Worm (Caenorhabditis elegans) whole organism, early embryonic: Measurements from ENCODE around the gene his-71.

Experiments used
- B0310.2 ChIP-seq: sonication (generic microtip); optimal IDR thresholded peaks from 2 replicates; lab custom pipeline; 2016; ENCODE audit warnings: mild to moderate bottlenecking, missing genetic modification characterization, missing compliant biosample characterization
- F13C5.2 ChIP-seq: sonication (generic microtip); optimal IDR thresholded peaks from 2 replicates; lab custom pipeline; 2017; ENCODE audit warnings: mild to moderate bottlenecking, missing genetic modification characterization, inconsistent platforms, missing compliant biosample characterization
- aly-1 ChIP-seq: sonication (generic microtip); optimal IDR thresholded peaks from 2 replicates; lab custom pipeline; 2016; ENCODE audit warnings: missing genetic modification characterization, missing compliant biosample characterization
- ceh-13 ChIP-seq: fragments of 200-800 bp; sonication (Bioruptor generic); optimal IDR thresholded peaks from 2 replicates; lab custom pipeline; 2018; ENCODE audit warnings: mild to moderate bottlenecking, missing genetic modification characterization, missing compliant biosample characterization
- ceh-36 ChIP-seq: sonication (generic microtip); optimal IDR thresholded peaks from 2 replicates; lab custom pipeline; 2016; ENCODE audit warnings: missing genetic modification characterization, inconsistent platforms, missing compliant biosample characterization
- ets-7 ChIP-seq: sonication (generic microtip); optimal IDR thresholded peaks from 2 replicates; lab custom pipeline; 2016; ENCODE audit warnings: missing genotype, missing genetic modification characterization, missing compliant biosample characterization
- flt-1 ChIP-seq: fragments of 200-800 bp; sonication (Bioruptor generic); IDR thresholded peaks from 2 replicates; pipeline ENCODE4 v1.3.6; 2022; ENCODE audit warnings: missing genetic modification characterization, missing compliant biosample characterization
- hmg-4 ChIP-seq: fragments of 200-800 bp; sonication (Bioruptor generic); optimal IDR thresholded peaks from 2 replicates; lab custom pipeline; 2018; ENCODE audit warnings: mild to moderate bottlenecking, missing genetic modification characterization, missing compliant biosample characterization
- pes-1 ChIP-seq: fragments of 200-800 bp; sonication (Bioruptor generic); IDR thresholded peaks from 2 replicates; pipeline ENCODE4 v1.3.6; 2022; ENCODE audit warnings: missing genetic modification reagents, missing genetic modification characterization, missing compliant biosample characterization
- scrt-1 ChIP-seq: fragments of 200-800 bp; sonication (Bioruptor generic); IDR thresholded peaks from 2 replicates; pipeline ENCODE4 v1.3.6; 2022; ENCODE audit warnings: missing genetic modification characterization, missing compliant biosample characterization
- sea-1 ChIP-seq: fragments of 200-800 bp; sonication (Bioruptor generic); conservative IDR thresholded peaks from 2 replicates; pipeline ENCODE4 v1.3.6; 2022; ENCODE audit warnings: missing genetic modification characterization, missing compliant biosample characterization
- tbx-11 ChIP-seq: fragments of 200-800 bp; sonication (Bioruptor generic); IDR thresholded peaks from 2 replicates; pipeline ENCODE4 v1.3.6; 2022; ENCODE audit warnings: missing genetic modification characterization, missing compliant biosample characterization
- tra-4 ChIP-seq: sonication (generic microtip); optimal IDR thresholded peaks from 2 replicates; lab custom pipeline; 2017; ENCODE audit warnings: missing genetic modification characterization, missing compliant biosample characterization

The his-71 gene

ce11 chrX:7942675-7943074 lies 39.2 kb downstream of the his-71 start:
- no peak for TF ChIP-seq tra-4 (tag; lab: Kevin White, UChicago)
- no peak for TF ChIP-seq scrt-1
- TF ChIP-seq aly-1 (tag; lab: Kevin White, UChicago) = no peak
- no peak for TF ChIP-seq B0310.2
- TF ChIP-seq F13C5.2 (tag; lab: Kevin White, UChicago) = no peak
- no peak for TF ChIP-seq hmg-4
- no peak for TF ChIP-seq pes-1

ce11 chrX:7932453-7932852 lies 49.4 kb downstream of the his-71 start:
- no peak for TF ChIP-seq sea-1 (GFP tag; lab: Robert Waterston, UW)
- no peak for TF ChIP-seq hmg-4
- TF ChIP-seq tbx-11 (GFP tag; lab: Robert Waterston, UW) = no peak
- TF ChIP-seq pes-1 = no peak
- no peak for TF ChIP-seq ceh-13 (GFP tag; lab: Kevin White, UChicago)
- no peak for TF ChIP-seq F13C5.2 (tag; lab: Kevin White, UChicago)
- no peak for TF ChIP-seq flt-1
- no peak for TF ChIP-seq ets-7 (tag; lab: Kevin White, UChicago)
- TF ChIP-seq ceh-36 (tag; lab: Kevin White, UChicago) = no peak
